Worm (Caenorhabditis elegans) whole organism, late embryonic: Measurements from ENCODE around the gene Y39E4B.13.

Experiments used
- ceh-45 ChIP-seq: fragments of 200-800 bp; sonication (Bioruptor generic); IDR thresholded peaks from 2 replicates; pipeline ENCODE4 v1.3.6; 2022; ENCODE audit warnings: missing genetic modification reagents, missing genetic modification characterization, missing compliant biosample characterization
- fkh-10 ChIP-seq: fragments of 150-350 bp; optimal IDR thresholded peaks from 2 replicates; lab custom pipeline; 2014; ENCODE audit warnings: missing biosample characterization, missing genetic modification reagents, missing genetic modification characterization
- tbx-2 ChIP-seq: sonication (generic microtip); optimal IDR thresholded peaks from 2 replicates; lab custom pipeline; 2016; ENCODE audit warnings: missing genetic modification characterization, missing compliant biosample characterization

DNA sequence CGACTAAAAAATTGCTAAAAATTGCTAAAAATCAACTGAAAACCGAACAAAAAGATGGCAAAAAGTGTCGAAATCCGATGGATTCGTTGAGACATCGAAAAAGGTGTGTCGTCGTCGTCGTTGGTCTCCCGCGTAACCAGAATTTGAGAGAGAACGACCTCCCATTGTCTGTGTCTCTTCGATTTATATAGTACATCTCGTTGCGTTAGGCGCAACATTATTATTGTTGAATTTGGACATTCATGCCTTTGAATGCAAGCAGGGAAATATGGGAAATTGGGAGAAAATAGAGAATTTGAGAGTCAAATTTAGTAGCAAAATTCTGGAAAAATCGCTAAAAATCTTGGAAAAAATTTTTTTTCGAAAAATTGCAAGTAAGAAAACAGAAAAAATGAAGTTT, 13.1 kb downstream of the Y39E4B.13 start:
- TF ChIP-seq ceh-45 (no peak), tbx-2 (tag; lab: Kevin White, UChicago) (no peak), fkh-10 (GFP tag; lab: Kevin White, UChicago) (no peak)
